Fruit fly (Drosophila melanogaster) whole organism, embryonic: ENCODE results near the gene Lmpt.

ENCODE experiments used
- Atf3 ChIP-seq: fragments of 200-800 bp; sonication (Bioruptor generic); optimal IDR thresholded peaks from 3 replicates; lab custom pipeline; 2016; ENCODE audit warnings: missing biosample characterization, missing genetic modification characterization
- Blimp-1 ChIP-seq: fragments of 200-800 bp; sonication (Bioruptor generic); optimal IDR thresholded peaks from 3 replicates; lab custom pipeline; 2018; ENCODE audit warnings: missing biosample characterization, missing genetic modification characterization, mild to moderate bottlenecking, moderate library complexity, missing genetic modification reagents
- BtbVII ChIP-seq: fragments of 200-800 bp; sonication (Bioruptor generic); optimal IDR thresholded peaks from 3 replicates; lab custom pipeline; 2017; ENCODE audit warnings: missing biosample characterization, mild to moderate bottlenecking, missing genetic modification characterization
- CG10147 ChIP-seq: fragments of 200-800 bp; sonication (Bioruptor generic); optimal IDR thresholded peaks from 2 replicates; lab custom pipeline; 2019; ENCODE audit warnings: missing biosample characterization, mild to moderate bottlenecking, missing genetic modification characterization, moderate library complexity
- CG10321 ChIP-seq: fragments of 200-800 bp; sonication (Bioruptor generic); IDR thresholded peaks from 2 replicates; pipeline ENCODE4 v1.3.6; 2022; ENCODE audit warnings: missing biosample characterization, missing genetic modification characterization
- CG11504 ChIP-seq: fragments of 200-800 bp; sonication (Bioruptor generic); optimal IDR thresholded peaks from 3 replicates; lab custom pipeline; 2019; ENCODE audit warnings: missing biosample characterization, mild to moderate bottlenecking, missing genetic modification characterization, moderate library complexity
- CG15601 ChIP-seq: fragments of 200-800 bp; sonication (Bioruptor generic); optimal IDR thresholded peaks from 3 replicates; lab custom pipeline; 2019; ENCODE audit warnings: missing biosample characterization, mild to moderate bottlenecking, missing genetic modification characterization, moderate library complexity
- CG17186 ChIP-seq: fragments of 200-800 bp; sonication (Bioruptor generic); optimal IDR thresholded peaks from 3 replicates; lab custom pipeline; 2017; ENCODE audit warnings: missing biosample characterization, missing genetic modification reagents, missing genetic modification characterization
- CG17829 ChIP-seq: fragments of 200-800 bp; optimal IDR thresholded peaks from 2 replicates; lab custom pipeline; 2019; ENCODE audit warnings: missing biosample characterization, mild to moderate bottlenecking, missing genetic modification characterization, moderate library complexity
- CG17912 ChIP-seq: fragments of 200-800 bp; sonication (Bioruptor generic); optimal IDR thresholded peaks from 2 replicates; lab custom pipeline; 2018; ENCODE audit warnings: missing biosample characterization, mild to moderate bottlenecking, missing genetic modification characterization
- CG2712 ChIP-seq: fragments of 200-800 bp; optimal IDR thresholded peaks from 3 replicates; lab custom pipeline; 2019; ENCODE audit warnings: missing biosample characterization, mild to moderate bottlenecking, missing genetic modification characterization, moderate library complexity
- CG3163 ChIP-seq: fragments of 200-800 bp; sonication (Bioruptor generic); optimal IDR thresholded peaks from 3 replicates; lab custom pipeline; 2016; ENCODE audit warnings: missing biosample characterization, missing genetic modification characterization
- CG34376 ChIP-seq: fragments of 200-800 bp; sonication (Bioruptor generic); optimal IDR thresholded peaks from 2 replicates; lab custom pipeline; 2018; ENCODE audit warnings: missing biosample characterization, mild to moderate bottlenecking, missing genetic modification characterization
- CG5953 ChIP-seq: fragments of 200-800 bp; sonication (Bioruptor generic); IDR thresholded peaks from 2 replicates; pipeline ENCODE4 v1.3.6; 2022; ENCODE audit warnings: missing biosample characterization, missing genetic modification characterization
- CG6683 ChIP-seq: fragments of 200-800 bp; sonication (Bioruptor generic); optimal IDR thresholded peaks from 2 replicates; lab custom pipeline; 2017; ENCODE audit warnings: missing biosample characterization, mild to moderate bottlenecking, missing genetic modification characterization, missing genetic modification reagents
- CG6689 ChIP-seq: fragments of 200-800 bp; sonication (Bioruptor generic); IDR thresholded peaks from 2 replicates; pipeline ENCODE4 v1.3.6; 2022; ENCODE audit warnings: missing biosample characterization, missing genetic modification characterization
- CG6765 ChIP-seq: fragments of 200-800 bp; sonication (Bioruptor generic); optimal IDR thresholded peaks from 3 replicates; lab custom pipeline; 2017; ENCODE audit warnings: missing biosample characterization, mild to moderate bottlenecking, missing genetic modification characterization
- CG6813 ChIP-seq: fragments of 200-800 bp; sonication (Bioruptor generic); optimal IDR thresholded peaks from 2 replicates; lab custom pipeline; 2017; ENCODE audit warnings: missing biosample characterization, missing genetic modification characterization, mild to moderate bottlenecking, moderate library complexity, missing genetic modification reagents
- CTCF ChIP-seq: fragments of 200-800 bp; sonication (Bioruptor generic); optimal IDR thresholded peaks from 2 replicates; lab custom pipeline; 2017; ENCODE audit warnings: missing biosample characterization, mild to moderate bottlenecking, missing genetic modification characterization, moderate library complexity
- Dek ChIP-seq: fragments of 200-800 bp; sonication (Bioruptor generic); optimal IDR thresholded peaks from 3 replicates; lab custom pipeline; 2019; ENCODE audit warnings: missing biosample characterization, mild to moderate bottlenecking, missing genetic modification characterization, moderate library complexity
- Doc2 ChIP-seq: fragments of 200-800 bp; sonication (Bioruptor generic); IDR thresholded peaks from 2 replicates; pipeline ENCODE4 v1.3.6; 2022; ENCODE audit warnings: missing biosample characterization, missing genetic modification characterization
- Doc3 ChIP-seq: fragments of 200-800 bp; sonication (Bioruptor generic); IDR thresholded peaks from 3 replicates; pipeline ENCODE4 v1.3.6; 2022; ENCODE audit warnings: missing biosample characterization, missing genetic modification characterization; ENCODE audit not compliant: partially characterized antibody
- Drgx ChIP-seq: fragments of 200-800 bp; sonication (Bioruptor generic); IDR thresholded peaks from 2 replicates; pipeline ENCODE4 v1.3.6; 2022; ENCODE audit warnings: missing biosample characterization, missing genetic modification characterization
- GATAe ChIP-seq: fragments of 200-800 bp; sonication (Bioruptor generic); conservative IDR thresholded peaks from 2 replicates; pipeline ENCODE4 v1.3.6; 2022; ENCODE audit warnings: missing biosample characterization, missing genetic modification characterization
- HmgD ChIP-seq: fragments of 200-800 bp; sonication (Bioruptor generic); optimal IDR thresholded peaks from 3 replicates; lab custom pipeline; 2016; ENCODE audit warnings: missing biosample characterization, missing genetic modification characterization
- Hr51 ChIP-seq, 2 experiments: fragments of 200-800 bp; sonication (Bioruptor generic); optimal IDR thresholded peaks; 2 replicates in 1 of 2; 3 replicates in 1 of 2; lab custom pipeline; 2016 to 2018; ENCODE audit warnings: missing biosample characterization in 2 of 2, missing genetic modification characterization in 2 of 2, mild to moderate bottlenecking in 1 of 2, moderate library complexity in 1 of 2
- Hsf ChIP-seq: fragments of 200-800 bp; sonication (Bioruptor generic); optimal IDR thresholded peaks from 3 replicates; lab custom pipeline; 2016; ENCODE audit warnings: missing biosample characterization, missing genetic modification characterization
- Med ChIP-seq: fragments of 200-800 bp; sonication (Bioruptor generic); peaks from one replicate; lab custom pipeline; 2016; ENCODE audit warnings: missing biosample characterization, missing genetic modification characterization, mild to moderate bottlenecking, inconsistent platforms, moderate library complexity
- NC2α ChIP-seq: fragments of 200-800 bp; sonication (Bioruptor generic); optimal IDR thresholded peaks from 2 replicates; lab custom pipeline; 2016; ENCODE audit warnings: missing biosample characterization, missing genetic modification characterization
- Xrp1 ChIP-seq: fragments of 200-800 bp; sonication (Bioruptor generic); IDR thresholded peaks from 2 replicates; pipeline ENCODE4 v1.3.6; 2022; ENCODE audit warnings: missing biosample characterization, missing genetic modification characterization
- az2 ChIP-seq: fragments of 200-800 bp; sonication (Bioruptor generic); optimal IDR thresholded peaks from 3 replicates; lab custom pipeline; 2016; ENCODE audit warnings: missing biosample characterization, missing genetic modification characterization
- bsh ChIP-seq, 2 experiments: fragments of 200-800 bp; sonication (Bioruptor generic); optimal IDR thresholded peaks; 2 replicates each; lab custom pipeline; 2017 to 2018; ENCODE audit warnings: mild to moderate bottlenecking in 2 of 2, missing biosample characterization in 2 of 2, missing genetic modification characterization in 2 of 2, moderate library complexity in 1 of 2
- corto ChIP-seq: fragments of 200-800 bp; sonication (Bioruptor generic); optimal IDR thresholded peaks from 2 replicates; lab custom pipeline; 2016; ENCODE audit warnings: missing biosample characterization, mild to moderate bottlenecking, missing genetic modification characterization, moderate library complexity
- cwo ChIP-seq: fragments of 200-800 bp; sonication (Bioruptor generic); optimal IDR thresholded peaks from 3 replicates; lab custom pipeline; 2017; ENCODE audit warnings: missing biosample characterization, missing genetic modification characterization, mild to moderate bottlenecking, moderate library complexity, missing genetic modification reagents
- dm ChIP-seq: fragments of 200-800 bp; sonication (Bioruptor generic); optimal IDR thresholded peaks from 3 replicates; lab custom pipeline; 2016; ENCODE audit warnings: missing biosample characterization, missing genetic modification characterization
- dmrt11E ChIP-seq: fragments of 200-800 bp; sonication (Bioruptor generic); optimal IDR thresholded peaks from 3 replicates; lab custom pipeline; 2018; ENCODE audit warnings: missing biosample characterization, mild to moderate bottlenecking, missing genetic modification characterization, moderate library complexity
- dpn ChIP-seq, 2 experiments: fragments of 200-800 bp; sonication (Bioruptor generic); optimal IDR thresholded peaks; 3 replicates each; lab custom pipeline; 2016; ENCODE audit warnings: missing biosample characterization in 2 of 2, missing genetic modification characterization in 2 of 2
- h ChIP-seq: fragments of >200 bp; optimal IDR thresholded peaks from 2 replicates; lab custom pipeline; 2017
- lab ChIP-seq: fragments of 200-800 bp; sonication (Bioruptor generic); optimal IDR thresholded peaks from 3 replicates; lab custom pipeline; 2017; ENCODE audit warnings: missing biosample characterization, missing genetic modification characterization, mild to moderate bottlenecking, moderate library complexity, missing genetic modification reagents
- lbe ChIP-seq: fragments of 200-800 bp; sonication (Bioruptor generic); optimal IDR thresholded peaks from 2 replicates; lab custom pipeline; 2016; ENCODE audit warnings: missing biosample characterization, mild to moderate bottlenecking, missing genetic modification characterization
- nerfin-1 ChIP-seq: fragments of 200-800 bp; sonication (Bioruptor generic); optimal IDR thresholded peaks from 3 replicates; lab custom pipeline; 2019; ENCODE audit warnings: missing biosample characterization, mild to moderate bottlenecking, missing genetic modification characterization, moderate library complexity
- nom ChIP-seq: fragments of 200-800 bp; sonication (Bioruptor generic); optimal IDR thresholded peaks from 2 replicates; lab custom pipeline; 2017; ENCODE audit warnings: missing biosample characterization, missing genetic modification characterization, mild to moderate bottlenecking, moderate library complexity, missing genetic modification reagents
- otp ChIP-seq: fragments of 200-800 bp; sonication (Bioruptor generic); IDR thresholded peaks from 3 replicates; pipeline ENCODE4, ENCODE4 v1.3.6; 2022; ENCODE audit warnings: missing biosample characterization, missing genetic modification characterization
- pfk ChIP-seq: fragments of 200-800 bp; sonication (Bioruptor generic); optimal IDR thresholded peaks from 2 replicates; lab custom pipeline; 2018; ENCODE audit warnings: missing biosample characterization, mild to moderate bottlenecking, missing genetic modification characterization, moderate library complexity
- pho ChIP-seq: fragments of 200-800 bp; sonication (Bioruptor generic); optimal IDR thresholded peaks from 2 replicates; lab custom pipeline; 2016; ENCODE audit warnings: missing biosample characterization, missing genetic modification characterization
- sens ChIP-seq: fragments of 200-800 bp; sonication (Bioruptor generic); peaks from one replicate; lab custom pipeline; 2016; ENCODE audit warnings: missing biosample characterization, missing genetic modification characterization
- sna ChIP-seq: fragments of 200-800 bp; sonication (Bioruptor generic); IDR thresholded peaks from 2 replicates; pipeline ENCODE4 v1.3.6; 2022; ENCODE audit warnings: missing biosample characterization, missing genetic modification characterization; ENCODE audit not compliant: partially characterized antibody
- unc-4 ChIP-seq: fragments of 200-800 bp; sonication (Bioruptor generic); IDR thresholded peaks from 2 replicates; pipeline ENCODE4 v1.3.6; 2022; ENCODE audit warnings: missing biosample characterization, missing genetic modification characterization; ENCODE audit not compliant: partially characterized antibody
- vfl ChIP-seq: fragments of 200-800 bp; sonication (Bioruptor generic); optimal IDR thresholded peaks from 2 replicates; lab custom pipeline; 2016; ENCODE audit warnings: missing biosample characterization, missing genetic modification characterization

Gene Lmpt

dm6 chr3L:16865123-16865831 is at the start of gene Lmpt (continued):
- TF ChIP-seq cwo (GFP tag; lab: Kevin White, UChicago): no peak
- no peak for TF ChIP-seq CG3163
- no peak for TF ChIP-seq CG11504 (tag; lab: Kevin White, UChicago)
- no peak for TF ChIP-seq NC2α
- TF ChIP-seq Hr51 (GFP tag; optimal IDR thresholded peaks at IDR 0.05; lab: Kevin White, UChicago): no peak
- TF ChIP-seq Dek (tag; lab: Kevin White, UChicago): peak; percentile 39
- peak; percentile 27 for TF ChIP-seq CG15601 (tag; lab: Kevin White, UChicago)
- peak; percentile 77 for TF ChIP-seq Med (GFP tag; lab: Kevin White, UChicago)
- no peak for TF ChIP-seq az2 (GFP tag; lab: Kevin White, UChicago)
- no peak for TF ChIP-seq Hsf (GFP tag; lab: Kevin White, UChicago)
- TF ChIP-seq CG5953 (GFP tag; lab: Robert Waterston, UW): 0 out of 2 replicates have a peak, but pooled peaks have one; percentile 15
- no peak for TF ChIP-seq CG6813
- no peak for TF ChIP-seq CG6683 (GFP tag; lab: Kevin White, UChicago)
- no peak for TF ChIP-seq GATAe (GFP tag; lab: Robert Waterston, UW)
- no peak for TF ChIP-seq CTCF (GFP tag; lab: Kevin White, UChicago)
- 0 out of 2 replicates have a peak, but pooled peaks have one; percentile 9 for TF ChIP-seq CG6689 (GFP tag; lab: Robert Waterston, UW)
- TF ChIP-seq CG10321 (GFP tag; lab: Robert Waterston, UW): no peak
- no peak for TF ChIP-seq BtbVII (GFP tag; lab: Kevin White, UChicago)
- no peak for TF ChIP-seq vfl (GFP tag; lab: Kevin White, UChicago)
- peak; percentile 34 for TF ChIP-seq CG17829 (tag; lab: Kevin White, UChicago)
- peak; percentile 73 for TF ChIP-seq sens
- no peak for TF ChIP-seq lab (GFP tag; lab: Kevin White, UChicago)

- TF ChIP-seq corto (GFP tag; lab: Kevin White, UChicago) (peak; percentile 58), h (lab: Kevin White, UChicago) (no peak), nerfin-1 (tag; lab: Kevin White, UChicago) (no peak), Xrp1 (GFP tag; lab: Robert Waterston, UW) (peak; percentile 24; the same call in 1 of the 2 replicates), nom (GFP tag; lab: Kevin White, UChicago) (peak; percentile 93), dpn (GFP tag; optimal IDR thresholded peaks at IDR 0.05; lab: Kevin White, UChicago) (no peak), lbe (GFP tag; lab: Kevin White, UChicago) (peak; percentile 86), CG6765 (no peak), CG6689 (GFP tag; lab: Robert Waterston, UW) (0 out of 2 replicates have a peak, but pooled peaks have one; percentile 21), Doc3 (GFP tag; lab: Robert Waterston, UW) (no peak), Drgx (peak; percentile 63), pho (GFP tag; lab: Kevin White, UChicago) (no peak), sens (peak; percentile 55), Atf3 (GFP tag; lab: Kevin White, UChicago) (no peak), Blimp-1 (GFP tag; lab: Kevin White, UChicago) (peak; percentile 14), dm (GFP tag; lab: Kevin White, UChicago) (no peak), Doc2 (no peak), CG34376 (no peak), sna (GFP tag; lab: Robert Waterston, UW) (no peak), HmgD (no peak), CG17912 (no peak), pfk (GFP tag; lab: Kevin White, UChicago) (no peak), CG10147 (GFP tag; lab: Kevin White, UChicago) (no peak), bsh (GFP tag; optimal IDR thresholded peaks at IDR 0.05; lab: Kevin White, UChicago) (peak; percentile 34 to 82), dmrt11E (tag; lab: Kevin White, UChicago) (peak; percentile 22), CG2712 (tag; lab: Kevin White, UChicago) (peak; percentile 9), CG17186 (GFP tag; lab: Kevin White, UChicago) (no peak), otp (no peak), Med (GFP tag; lab: Kevin White, UChicago) (peak; percentile 38), unc-4 (GFP tag; lab: Robert Waterston, UW) (no peak)
Observed at dm6 chr3L:16818063-16818462, 47.0 kb upstream of the Lmpt start.
